Worm (Caenorhabditis elegans) whole organism, L3 larva: ENCODE measurements around the gene T16G12.10.

Experiments
- R02D3.7 ChIP-seq: fragments of 150-350 bp; optimal IDR thresholded peaks from 2 replicates; lab custom pipeline; 2014; ENCODE audit warnings: missing biosample characterization, missing genetic modification characterization
- ama-1 ChIP-seq: fragments of 150-350 bp; optimal IDR thresholded peaks from 2 replicates; lab custom pipeline; 2018
- ceh-82 ChIP-seq: fragments of 150-350 bp; optimal IDR thresholded peaks from 2 replicates; lab custom pipeline; 2014; ENCODE audit warnings: missing biosample characterization, missing genetic modification characterization
- ceh-9 ChIP-seq: sonication (generic microtip); optimal IDR thresholded peaks from 2 replicates; lab custom pipeline; 2018; ENCODE audit warnings: missing biosample characterization, missing genetic modification characterization
- daf-12 ChIP-seq: fragments of 150-350 bp; optimal IDR thresholded peaks from 2 replicates; lab custom pipeline; 2014; ENCODE audit warnings: missing biosample characterization, missing genetic modification reagents, missing genetic modification characterization
- elt-3 ChIP-seq, 3 experiments: fragments of 150-350 bp in 1 of 3; sonication (generic microtip) in 2 of 3; optimal IDR thresholded peaks; 2 replicates in 2 of 3; 4 replicates in 1 of 3; lab custom pipeline; 2014 to 2017; ENCODE audit warnings: missing biosample characterization in 3 of 3, missing genetic modification characterization in 3 of 3
- fkh-10 ChIP-seq: sonication (generic microtip); optimal IDR thresholded peaks from 2 replicates; lab custom pipeline; 2017; ENCODE audit warnings: missing biosample characterization, missing genetic modification reagents, missing genetic modification characterization
- jun-1 ChIP-seq: fragments of 150-350 bp; optimal IDR thresholded peaks from 2 replicates; lab custom pipeline; 2014; ENCODE audit warnings: missing biosample characterization, missing genetic modification reagents, missing genetic modification characterization
- mdl-1 ChIP-seq: fragments of 150-350 bp; optimal IDR thresholded peaks from 2 replicates; lab custom pipeline; 2014; ENCODE audit warnings: missing biosample characterization, missing genetic modification characterization
- nhr-12 ChIP-seq: fragments of 150-350 bp; optimal IDR thresholded peaks from 2 replicates; lab custom pipeline; 2014; ENCODE audit warnings: missing biosample characterization, missing genetic modification characterization
- nhr-76 ChIP-seq: fragments of 150-350 bp; sonication (generic microtip); optimal IDR thresholded peaks from 5 replicates; lab custom pipeline; 2014; ENCODE audit warnings: missing biosample characterization, missing genetic modification characterization
- pha-4 ChIP-seq: fragments of 150-350 bp; optimal IDR thresholded peaks from 2 replicates; lab custom pipeline; 2014; ENCODE audit warnings: missing biosample characterization, missing genetic modification reagents, missing genetic modification characterization
- snpc-4 ChIP-seq: fragments of 150-350 bp; optimal IDR thresholded peaks from 2 replicates; lab custom pipeline; 2014; ENCODE audit warnings: missing biosample characterization, missing genetic modification characterization
- unc-62 ChIP-seq: fragments of 150-350 bp; sonication (generic microtip); optimal IDR thresholded peaks from 4 replicates; lab custom pipeline; 2014; ENCODE audit warnings: missing biosample characterization, missing genetic modification reagents, missing genetic modification characterization

- TF ChIP-seq nhr-12 (tag; lab: Kevin White, UChicago) (no peak), jun-1 (tag; lab: Kevin White, UChicago) (no peak), snpc-4 (tag; lab: Kevin White, UChicago) (no peak), unc-62 (no peak), ceh-82 (tag; lab: Kevin White, UChicago) (no peak), ama-1 (lab: Kevin White, UChicago) (no peak), mdl-1 (tag; lab: Kevin White, UChicago) (no peak), pha-4 (tag; lab: Kevin White, UChicago) (no peak), R02D3.7 (tag; lab: Kevin White, UChicago) (no peak), ceh-9 (tag; lab: Kevin White, UChicago) (no peak), daf-12 (tag; lab: Kevin White, UChicago) (no peak), nhr-76 (tag; lab: Kevin White, UChicago) (no peak), fkh-10 (no peak), elt-3 (tag; optimal IDR thresholded peaks at IDR 0.05; lab: Kevin White, UChicago) (no peak)
These were observed 32.5 kb downstream of the T16G12.10 start, which contains the start of gene ins-21 for ce11 chrIII:10023452-10023851.
